Fruit fly (Drosophila melanogaster) whole organism, embryonic: ENCODE data around the gene caps.

ENCODE experiments used
- BEAF-32 ChIP-seq: fragments of 200-800 bp; sonication (Bioruptor generic); optimal IDR thresholded peaks from 3 replicates; lab custom pipeline; 2017; ENCODE audit warnings: missing biosample characterization, missing genetic modification characterization, mild to moderate bottlenecking, moderate library complexity, missing genetic modification reagents
- CG11093 ChIP-seq: fragments of 200-800 bp; sonication (Bioruptor generic); IDR thresholded peaks from 3 replicates; pipeline ENCODE4 v1.3.6; 2022; ENCODE audit warnings: missing biosample characterization, missing genetic modification characterization
- CG12155 ChIP-seq: fragments of 200-800 bp; sonication (Bioruptor generic); optimal IDR thresholded peaks from 3 replicates; lab custom pipeline; 2016; ENCODE audit warnings: missing biosample characterization, missing genetic modification characterization
- CG12236 ChIP-seq: fragments of 200-800 bp; sonication (Bioruptor generic); optimal IDR thresholded peaks from 2 replicates; lab custom pipeline; 2016; ENCODE audit warnings: missing biosample characterization, missing genetic modification characterization
- CG12659 ChIP-seq: fragments of 200-800 bp; sonication (Bioruptor generic); optimal IDR thresholded peaks from 3 replicates; lab custom pipeline; 2017; ENCODE audit warnings: mild to moderate bottlenecking, missing biosample characterization, missing genetic modification reagents, missing genetic modification characterization
- CG12769 ChIP-seq: fragments of 200-800 bp; sonication (Bioruptor generic); optimal IDR thresholded peaks from 2 replicates; lab custom pipeline; 2019; ENCODE audit warnings: missing biosample characterization, mild to moderate bottlenecking, missing genetic modification characterization, moderate library complexity
- CG14667 ChIP-seq: fragments of 200-800 bp; sonication (Bioruptor generic); IDR thresholded peaks from 2 replicates; pipeline ENCODE4 v1.3.6; 2022; ENCODE audit warnings: missing biosample characterization, missing genetic modification characterization
- CG14710 ChIP-seq: fragments of 200-800 bp; sonication (Bioruptor generic); optimal IDR thresholded peaks from 3 replicates; lab custom pipeline; 2019; ENCODE audit warnings: missing biosample characterization, mild to moderate bottlenecking, missing genetic modification characterization, moderate library complexity
- CG16863 ChIP-seq: fragments of 200-800 bp; sonication (Bioruptor generic); optimal IDR thresholded peaks from 3 replicates; lab custom pipeline; 2016; ENCODE audit warnings: missing biosample characterization, missing genetic modification characterization
- CG17802 ChIP-seq: fragments of 200-800 bp; sonication (Bioruptor generic); optimal IDR thresholded peaks from 2 replicates; lab custom pipeline; 2018; ENCODE audit warnings: missing biosample characterization, mild to moderate bottlenecking, missing genetic modification characterization, moderate library complexity
- CG4360 ChIP-seq: fragments of 200-800 bp; sonication (Bioruptor generic); IDR thresholded peaks from 2 replicates; pipeline ENCODE4 v1.3.6; 2022; ENCODE audit warnings: missing biosample characterization, missing genetic modification characterization
- CG7357 ChIP-seq: fragments of 200-800 bp; sonication (Bioruptor generic); IDR thresholded peaks from 3 replicates; pipeline ENCODE4 v1.3.6; 2022; ENCODE audit warnings: missing biosample characterization, missing genetic modification characterization
- CHES-1-like ChIP-seq: fragments of 200-800 bp; sonication (Bioruptor generic); optimal IDR thresholded peaks from 2 replicates; lab custom pipeline; 2016; ENCODE audit warnings: missing biosample characterization, missing genetic modification characterization
- Chrac-16 ChIP-seq: fragments of 200-800 bp; sonication (Bioruptor generic); optimal IDR thresholded peaks from 3 replicates; lab custom pipeline; 2016; ENCODE audit warnings: missing biosample characterization, missing genetic modification characterization
- Drgx ChIP-seq: fragments of 200-800 bp; sonication (Bioruptor generic); IDR thresholded peaks from 2 replicates; pipeline ENCODE4 v1.3.6; 2022; ENCODE audit warnings: missing biosample characterization, missing genetic modification characterization
- H2.0 ChIP-seq: fragments of 200-800 bp; sonication (Bioruptor generic); IDR thresholded peaks from 2 replicates; pipeline ENCODE4 v1.3.6; 2022; ENCODE audit warnings: missing biosample characterization, missing genetic modification characterization
- Hr39 ChIP-seq: fragments of >200 bp; optimal IDR thresholded peaks from 2 replicates; lab custom pipeline; 2017
- Lpt ChIP-seq: fragments of >200 bp; optimal IDR thresholded peaks from 2 replicates; lab custom pipeline; 2018; ENCODE audit warnings: missing biosample characterization, missing genetic modification characterization
- Mad ChIP-seq: fragments of 200-800 bp; sonication (Bioruptor generic); optimal IDR thresholded peaks from 2 replicates; lab custom pipeline; 2016; ENCODE audit warnings: missing biosample characterization, missing genetic modification characterization
- NC2α ChIP-seq: fragments of 200-800 bp; sonication (Bioruptor generic); optimal IDR thresholded peaks from 2 replicates; lab custom pipeline; 2016; ENCODE audit warnings: missing biosample characterization, missing genetic modification characterization
- Nf-YC ChIP-seq: fragments of 200-800 bp; optimal IDR thresholded peaks from 3 replicates; lab custom pipeline; 2019; ENCODE audit warnings: missing biosample characterization, mild to moderate bottlenecking, missing genetic modification characterization, moderate library complexity
- Pdp1 ChIP-seq, 2 experiments: fragments of 200-800 bp; sonication (Bioruptor generic); optimal IDR thresholded peaks; 3 replicates each; lab custom pipeline; 2016; ENCODE audit warnings: missing biosample characterization in 2 of 2, missing genetic modification characterization in 2 of 2, mild to moderate bottlenecking in 1 of 2, moderate library complexity in 1 of 2
- Sox100B ChIP-seq: fragments of 200-800 bp; sonication (Bioruptor generic); optimal IDR thresholded peaks from 3 replicates; lab custom pipeline; 2018; ENCODE audit warnings: missing biosample characterization, mild to moderate bottlenecking, missing genetic modification characterization
- Usf ChIP-seq: fragments of 200-800 bp; sonication (Bioruptor generic); optimal IDR thresholded peaks from 2 replicates; lab custom pipeline; 2017; ENCODE audit warnings: missing genotype, missing biosample characterization, missing genetic modification characterization
- Xbp1 ChIP-seq: fragments of 200-800 bp; sonication (Bioruptor generic); optimal IDR thresholded peaks from 3 replicates; lab custom pipeline; 2016; ENCODE audit warnings: missing biosample characterization, mild to moderate bottlenecking, missing genetic modification characterization
- az2 ChIP-seq: fragments of 200-800 bp; sonication (Bioruptor generic); optimal IDR thresholded peaks from 3 replicates; lab custom pipeline; 2016; ENCODE audit warnings: missing biosample characterization, missing genetic modification characterization
- bowl ChIP-seq: fragments of 200-800 bp; sonication (Bioruptor generic); IDR thresholded peaks from 2 replicates; pipeline ENCODE4 v1.3.6; 2022; ENCODE audit warnings: missing biosample characterization, missing genetic modification characterization
- disco-r ChIP-seq: fragments of 200-800 bp; sonication (Bioruptor generic); optimal IDR thresholded peaks from 2 replicates; lab custom pipeline; 2016; ENCODE audit warnings: missing biosample characterization, missing genetic modification characterization
- dmrt11E ChIP-seq: fragments of 200-800 bp; sonication (Bioruptor generic); optimal IDR thresholded peaks from 3 replicates; lab custom pipeline; 2018; ENCODE audit warnings: missing biosample characterization, mild to moderate bottlenecking, missing genetic modification characterization, moderate library complexity
- en ChIP-seq: fragments of 200-800 bp; sonication (Bioruptor generic); optimal IDR thresholded peaks from 2 replicates; lab custom pipeline; 2016; ENCODE audit warnings: missing biosample characterization, missing genetic modification characterization
- hkb ChIP-seq, 2 experiments: fragments of 200-800 bp in 1 of 2; fragments of >200 bp in 1 of 2; sonication (Bioruptor generic) in 1 of 2; IDR thresholded peaks in 1 of 2; optimal IDR thresholded peaks in 1 of 2; 2 replicates each; pipeline versions ENCODE4 v1.3.6 to Lab custom; 2017 to 2022; ENCODE audit warnings: missing biosample characterization in 1 of 2, missing genetic modification characterization in 1 of 2
- kay ChIP-seq: fragments of 200-800 bp; sonication (Bioruptor generic); optimal IDR thresholded peaks from 2 replicates; lab custom pipeline; 2016; ENCODE audit warnings: missing biosample characterization, missing genetic modification characterization
- lbe ChIP-seq: fragments of 200-800 bp; sonication (Bioruptor generic); optimal IDR thresholded peaks from 2 replicates; lab custom pipeline; 2016; ENCODE audit warnings: missing biosample characterization, mild to moderate bottlenecking, missing genetic modification characterization
- mam ChIP-seq: fragments of 200-800 bp; sonication (Bioruptor generic); optimal IDR thresholded peaks from 3 replicates; lab custom pipeline; 2016; ENCODE audit warnings: missing biosample characterization, missing genetic modification characterization
- p53 ChIP-seq: fragments of 200-800 bp; sonication (Bioruptor generic); optimal IDR thresholded peaks from 2 replicates; lab custom pipeline; 2016; ENCODE audit warnings: missing biosample characterization, missing genetic modification characterization
- stwl ChIP-seq: fragments of 200-800 bp; sonication (Bioruptor generic); optimal IDR thresholded peaks from 3 replicates; lab custom pipeline; 2018; ENCODE audit warnings: missing biosample characterization, mild to moderate bottlenecking, missing genetic modification characterization, moderate library complexity
- tx ChIP-seq: fragments of 200-800 bp; sonication (Bioruptor generic); optimal IDR thresholded peaks from 2 replicates; lab custom pipeline; 2016; ENCODE audit warnings: missing biosample characterization, missing genetic modification characterization
- zfh1 ChIP-seq: fragments of 200-800 bp; sonication (Bioruptor generic); IDR thresholded peaks from 3 replicates; pipeline ENCODE4 v1.3.6; 2022; ENCODE audit warnings: missing biosample characterization, missing genetic modification characterization

Gene caps

dm6 chr3L:13296760-13297159, 68.3 kb downstream of the caps start, which contains the start of gene Sfp70A4:
TSS of gene Sfp70A4 (minus strand) at chr3L:13296860.
- TF ChIP-seq mam (no peak), en (GFP tag; lab: Kevin White, UChicago) (no peak), CHES-1-like (no peak), CG17802 (no peak), Usf (GFP tag; lab: Kevin White, UChicago) (no peak), Chrac-16 (GFP tag; lab: Kevin White, UChicago) (no peak), CG14667 (GFP tag; lab: Robert Waterston, UW) (no peak)

dm6 chr3L:13298923-13299322, 70.4 kb downstream of the caps start, which contains the start of gene CG42481:
TSS of gene CG42481 (minus strand) at chr3L:13299023.
- TF ChIP-seq zfh1 (GFP tag; lab: Robert Waterston, UW) (no peak), Xbp1 (GFP tag; lab: Kevin White, UChicago) (no peak), Nf-YC (tag; lab: Kevin White, UChicago) (no peak), lbe (GFP tag; lab: Kevin White, UChicago) (no peak), dmrt11E (tag; lab: Kevin White, UChicago) (no peak), CG12236 (GFP tag; lab: Kevin White, UChicago) (no peak), CG16863 (GFP tag; lab: Kevin White, UChicago) (no peak), disco-r (GFP tag; lab: Kevin White, UChicago) (no peak), bowl (GFP tag; lab: Robert Waterston, UW) (no peak), hkb (optimal IDR thresholded peaks at IDR 0.05; lab: Kevin White, UChicago) (no peak), hkb (GFP tag; IDR thresholded peaks at IDR 0.05; lab: Robert Waterston, UW) (no peak), p53 (GFP tag; lab: Kevin White, UChicago) (no peak), stwl (tag; lab: Kevin White, UChicago) (no peak), CG12769 (tag; lab: Kevin White, UChicago) (no peak), Hr39 (lab: Kevin White, UChicago) (no peak)

dm6 chr3L:13300052-13300451, 71.6 kb downstream of the caps start, which contains the start of gene CG43147:
TSS of gene CG43147 (minus strand) at chr3L:13300152.
- TF ChIP-seq Pdp1 (GFP tag; optimal IDR thresholded peaks at IDR 0.05; lab: Kevin White, UChicago) = peak in 1 of 2 experiments; percentile 23
- no peak for TF ChIP-seq NC2α (GFP tag; lab: Kevin White, UChicago)
- TF ChIP-seq, all 482 proteins: peak for 1

- TF ChIP-seq H2.0 (GFP tag; lab: Robert Waterston, UW) = no peak
- TF ChIP-seq CG11093 (GFP tag; lab: Robert Waterston, UW) = no peak
- TF ChIP-seq az2 (GFP tag; lab: Kevin White, UChicago) = no peak
- TF ChIP-seq CG4360 (GFP tag; lab: Robert Waterston, UW) = no peak
- TF ChIP-seq CG12659 (GFP tag; lab: Kevin White, UChicago) = no peak
- TF ChIP-seq Sox100B (GFP tag; lab: Kevin White, UChicago) = no peak
- no peak for TF ChIP-seq CG12155
- TF ChIP-seq CG7357 (GFP tag; lab: Robert Waterston, UW) = no peak
- no peak for TF ChIP-seq kay (GFP tag; lab: Kevin White, UChicago)
- no peak for TF ChIP-seq Drgx (GFP tag; lab: Robert Waterston, UW)
- TF ChIP-seq CG14710 (tag; lab: Kevin White, UChicago) = no peak
- no peak for TF ChIP-seq tx (GFP tag; lab: Kevin White, UChicago)
- no peak for TF ChIP-seq Mad
- no peak for TF ChIP-seq BEAF-32 (GFP tag; lab: Kevin White, UChicago)
- TF ChIP-seq Lpt = no peak
These were observed 72.8 kb downstream of the caps start, which contains the start of gene SP for dm6 chr3L:13301335-13301734. TSS of gene SP (plus strand) at chr3L:13301635.
